Worm (Caenorhabditis elegans): ENCODE data around the gene C34B4.5.
"Not testable (repeated sequence)": the region's sequence is repeated elsewhere in the genome, so short reads cannot be mapped to it uniquely, and the experiment has no call there.

C34B4.5 gene

DNA sequence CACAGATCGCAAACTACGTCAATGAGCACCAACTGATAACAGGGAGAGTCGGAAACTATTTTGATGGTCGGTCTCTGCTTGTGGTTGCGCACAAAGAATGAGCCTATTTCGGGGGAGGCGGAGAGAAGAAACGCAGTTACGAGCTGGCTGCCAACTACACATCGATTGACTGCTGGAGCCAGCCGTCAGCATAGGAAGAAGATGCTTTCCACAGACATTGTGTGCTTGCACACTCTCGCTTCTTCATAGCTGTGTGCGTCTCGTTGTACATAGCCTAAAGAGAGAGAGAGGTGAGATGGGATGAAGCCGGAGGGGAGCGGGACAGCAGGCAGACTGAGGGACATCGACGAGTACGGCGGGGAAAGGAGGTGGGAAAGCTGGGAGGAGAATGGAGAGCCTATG lies 34.7 kb downstream of the C34B4.5 start:
- no peak for TF ChIP-seq unc-62 (GFP tag; optimal IDR thresholded peaks at IDR 0.05)
- no peak for TF ChIP-seq nhr-25 (tag; optimal IDR thresholded peaks at IDR 0.05)
- TF ChIP-seq nhr-11 (tag; optimal IDR thresholded peaks at IDR 0.05), result no peak
- no peak for TF ChIP-seq nhr-67 (tag; optimal IDR thresholded peaks at IDR 0.05)
- no peak for TF ChIP-seq nhr-28 (tag; optimal IDR thresholded peaks at IDR 0.05)
- TF ChIP-seq elt-2 (tag; optimal IDR thresholded peaks at IDR 0.05), result peak; percentile 95
- TF ChIP-seq pha-4 (tag; optimal IDR thresholded peaks at IDR 0.05), result peak; percentile 60
- TF ChIP-seq egl-5 (tag; optimal IDR thresholded peaks at IDR 0.05), result peak; percentile 7
- peak; percentile 94 for TF ChIP-seq lin-39 (tag; optimal IDR thresholded peaks at IDR 0.05)
- no peak for TF ChIP-seq ztf-4 (tag; optimal IDR thresholded peaks at IDR 0.05)
- TF ChIP-seq mdl-1 (tag; optimal IDR thresholded peaks at IDR 0.05), result no peak
- TF ChIP-seq hmg-11 (tag; optimal IDR thresholded peaks at IDR 0.05), result peak; percentile 61
- TF ChIP-seq snpc-4 (tag; optimal IDR thresholded peaks at IDR 0.05), result peak; percentile 29
- TF ChIP-seq nhr-237 (tag; optimal IDR thresholded peaks at IDR 0.05), result no peak
- peak; percentile 85 for TF ChIP-seq pqm-1 (tag; optimal IDR thresholded peaks at IDR 0.05)
- TF ChIP-seq jun-1 (tag; optimal IDR thresholded peaks at IDR 0.05), result peak; percentile 75
- no peak for TF ChIP-seq nhr-77 (tag; optimal IDR thresholded peaks at IDR 0.05)
- no peak for TF ChIP-seq sea-2 (GFP tag; optimal IDR thresholded peaks at IDR 0.05)
- peak; percentile 47 for TF ChIP-seq lsy-12 (tag; optimal IDR thresholded peaks at IDR 0.05)
- no peak for TF ChIP-seq aly-2 (tag; optimal IDR thresholded peaks at IDR 0.05)
- TF ChIP-seq fkh-2 (tag; optimal IDR thresholded peaks at IDR 0.05), result no peak
- peak; percentile 24 for TF ChIP-seq tbx-2 (tag; optimal IDR thresholded peaks at IDR 0.05)
- TF ChIP-seq ama-1 (optimal IDR thresholded peaks at IDR 0.05), result peak; percentile 69
- TF ChIP-seq mml-1 (tag; optimal IDR thresholded peaks at IDR 0.05), result no peak
- TF ChIP-seq fkh-10 (GFP tag; optimal IDR thresholded peaks at IDR 0.05), result peak; percentile 37
- peak; percentile 60 for TF ChIP-seq egl-27 (tag; optimal IDR thresholded peaks at IDR 0.05)
- no peak for TF ChIP-seq eor-1 (tag; optimal IDR thresholded peaks at IDR 0.05)
- TF ChIP-seq nfya-1 (tag; optimal IDR thresholded peaks at IDR 0.05; ENCODE audit: insufficient read depth), result peak; percentile 78
- peak; percentile 32 for TF ChIP-seq lin-15B (tag; optimal IDR thresholded peaks at IDR 0.05)
- TF ChIP-seq skn-1 (tag; optimal IDR thresholded peaks at IDR 0.05), result peak; percentile 5

ce11 chrV:13131487-13131886 lies 35.7 kb downstream of the C34B4.5 start:
- TF ChIP-seq aly-2 (tag; optimal IDR thresholded peaks at IDR 0.05) (no peak), egl-27 (tag; optimal IDR thresholded peaks at IDR 0.05) (no peak), ceh-28 (tag; optimal IDR thresholded peaks at IDR 0.05) (no peak), nhr-28 (tag; optimal IDR thresholded peaks at IDR 0.05) (no peak), nhr-11 (tag; optimal IDR thresholded peaks at IDR 0.05) (no peak), unc-39 (tag; optimal IDR thresholded peaks at IDR 0.05) (no peak), pha-4 (tag; optimal IDR thresholded peaks at IDR 0.05) (no peak), daf-12 (tag; optimal IDR thresholded peaks at IDR 0.05) (no peak), elt-3 (tag; optimal IDR thresholded peaks at IDR 0.05) (no peak), pqm-1 (tag; optimal IDR thresholded peaks at IDR 0.05) (no peak), nhr-67 (tag; optimal IDR thresholded peaks at IDR 0.05) (no peak), nhr-237 (tag; optimal IDR thresholded peaks at IDR 0.05) (no peak), ZK546.5 (tag; optimal IDR thresholded peaks at IDR 0.05) (no peak), elt-2 (tag; optimal IDR thresholded peaks at IDR 0.05) (no peak), ama-1 (optimal IDR thresholded peaks at IDR 0.05) (no peak), nhr-23 (tag; optimal IDR thresholded peaks at IDR 0.05) (no peak), lin-15B (tag; optimal IDR thresholded peaks at IDR 0.05) (no peak)

DNA sequence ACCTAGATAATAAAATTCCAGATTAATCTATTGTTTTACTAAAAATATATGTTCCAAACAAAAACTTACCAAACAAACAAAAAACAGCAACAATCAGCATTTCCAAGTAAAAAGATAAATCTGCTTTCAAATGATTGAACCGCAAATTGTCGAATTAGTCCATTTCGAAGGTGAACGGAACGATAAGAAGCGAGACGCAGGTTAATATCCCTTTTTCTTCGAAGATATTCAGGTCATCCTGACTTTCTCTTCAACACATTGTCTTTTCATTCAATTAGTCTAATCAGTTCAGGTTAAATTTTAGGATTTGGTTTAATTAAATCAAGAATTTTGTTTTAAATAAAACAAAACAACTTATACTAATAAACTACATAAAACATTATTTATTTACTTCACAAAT lies 37.6 kb downstream of the C34B4.5 start, which contains the start of gene B0365.9:
Gene B0365.9 (minus strand): TSS at position 186 of the 400 bp plus-strand sequence.
- no peak for TF ChIP-seq nhr-23 (tag; optimal IDR thresholded peaks at IDR 0.05)
- TF ChIP-seq fkh-10 (GFP tag; optimal IDR thresholded peaks at IDR 0.05), result no peak
- TF ChIP-seq pqm-1 (tag; optimal IDR thresholded peaks at IDR 0.05), result no peak
- TF ChIP-seq ceh-82 (tag; optimal IDR thresholded peaks at IDR 0.05), result no peak
- TF ChIP-seq skn-1 (tag; optimal IDR thresholded peaks at IDR 0.05), result no peak
- TF ChIP-seq ZK546.5 (tag; optimal IDR thresholded peaks at IDR 0.05), result no peak
- no peak for TF ChIP-seq unc-39 (tag; optimal IDR thresholded peaks at IDR 0.05)
- TF ChIP-seq mml-1 (tag; optimal IDR thresholded peaks at IDR 0.05), result no peak
- no peak for TF ChIP-seq elt-1 (tag; optimal IDR thresholded peaks at IDR 0.05)

ce11 chrV:13134786-13135185 lies 39.0 kb downstream of the C34B4.5 start, which contains the start of gene clec-225:
Gene clec-225 (minus strand): TSS chrV:13134886.
- not testable (repeated sequence) for TF ChIP-seq unc-39 (tag; optimal IDR thresholded peaks at IDR 0.05); unc-62 (GFP tag; optimal IDR thresholded peaks at IDR 0.05); skn-1 (tag; optimal IDR thresholded peaks at IDR 0.05)
